Worm (Caenorhabditis elegans) whole organism, L2 larva: ENCODE results near the gene mul-1.

Experiments used
- aly-2 ChIP-seq: fragments of 150-350 bp; optimal IDR thresholded peaks from 2 replicates; lab custom pipeline; 2014; ENCODE audit warnings: missing biosample characterization, missing genetic modification characterization
- blmp-1 ChIP-seq: sonication (generic microtip); optimal IDR thresholded peaks from 2 replicates; lab custom pipeline; 2017; ENCODE audit warnings: missing genetic modification characterization, mild to moderate bottlenecking, missing compliant biosample characterization, antibody characterized with exemption, moderate library complexity; ENCODE audit not compliant: insufficient read depth
- mdl-1 ChIP-seq, 2 experiments: fragments of 150-350 bp in 1 of 2; sonication (generic microtip) in 1 of 2; optimal IDR thresholded peaks; 2 replicates each; lab custom pipeline; 2017; ENCODE audit warnings: missing biosample characterization in 2 of 2, missing genetic modification characterization in 2 of 2
- nhr-237 ChIP-seq: fragments of 150-350 bp; optimal IDR thresholded peaks from 2 replicates; lab custom pipeline; 2014; ENCODE audit warnings: missing biosample characterization, missing genetic modification characterization
- unc-62 ChIP-seq: fragments of 150-350 bp; optimal IDR thresholded peaks from 2 replicates; lab custom pipeline; 2014; ENCODE audit warnings: missing biosample characterization, missing genetic modification reagents, missing genetic modification characterization

ce11 chrIV:4171531-4172163 is 48.7 kb upstream of the mul-1 start, which contains the start of the genes K08D10.13 and rnp-2:
- TF ChIP-seq aly-2 = no peak
- no peak for TF ChIP-seq blmp-1 (tag; lab: Kevin White, UChicago)
- TF ChIP-seq mdl-1 (tag; optimal IDR thresholded peaks at IDR 0.05; lab: Kevin White, UChicago) = no peak
- TF ChIP-seq nhr-237 (tag; lab: Kevin White, UChicago) = no peak
- TF ChIP-seq unc-62 (GFP tag; lab: Kevin White, UChicago) = no peak
